Worm (Caenorhabditis elegans): ENCODE data around the gene gur-4.

Gene gur-4

ce11 chrII:14154357-14154756, 49.8 kb downstream of the gur-4 start, which contains the start of gene Y48B6A.1 (continued):
- peak; percentile 30 for TF ChIP-seq chd-7 (tag; optimal IDR thresholded peaks at IDR 0.05)
- no peak for TF ChIP-seq sdz-38 (tag; optimal IDR thresholded peaks at IDR 0.05)
- peak; percentile 79 for TF ChIP-seq B0019.2 (GFP tag; conservative IDR thresholded peaks at IDR 0.05)
- peak; percentile 29 for TF ChIP-seq pha-4 (tag; optimal IDR thresholded peaks at IDR 0.05)
- peak; percentile 2 for TF ChIP-seq die-1 (tag; optimal IDR thresholded peaks at IDR 0.05)
- TF ChIP-seq ztf-25 (GFP tag; IDR thresholded peaks at IDR 0.05) = peak; percentile 90
- TF ChIP-seq attf-6 (GFP tag; IDR thresholded peaks at IDR 0.05) = 0 out of 2 replicates have a peak, but pooled peaks have one; percentile 32
- TF ChIP-seq egl-44 (GFP tag; IDR thresholded peaks at IDR 0.05) = 0 out of 2 replicates have a peak, but pooled peaks have one; percentile 46
- no peak for TF ChIP-seq nhr-120 (GFP tag; IDR thresholded peaks at IDR 0.05)
- no peak for TF ChIP-seq bed-1 (GFP tag; IDR thresholded peaks at IDR 0.05)
- no peak for TF ChIP-seq F39B2.1 (GFP tag; IDR thresholded peaks at IDR 0.05)
- TF ChIP-seq attf-3 (GFP tag; conservative IDR thresholded peaks at IDR 0.05) = peak; percentile 66
- peak; percentile 89 for TF ChIP-seq ceh-100 (GFP tag; IDR thresholded peaks at IDR 0.05)
- no peak for TF ChIP-seq Y53F4B.3 (GFP tag; IDR thresholded peaks at IDR 0.05)
- peak; percentile 53 for TF ChIP-seq sptf-2 (GFP tag; optimal IDR thresholded peaks at IDR 0.05)
- peak; percentile 89 for TF ChIP-seq athp-1 (tag; optimal IDR thresholded peaks at IDR 0.05)
- no peak for TF ChIP-seq unc-62 (GFP tag; optimal IDR thresholded peaks at IDR 0.05)
- TF ChIP-seq Y79H2A.3 (GFP tag; conservative IDR thresholded peaks at IDR 0.05) = 0 out of 2 replicates have a peak, but pooled peaks have one; percentile 55
- peak; percentile 91 for TF ChIP-seq pbrm-1 (GFP tag; IDR thresholded peaks at IDR 0.05)
- TF ChIP-seq ztf-22 (GFP tag; optimal IDR thresholded peaks at IDR 0.05) = no peak
- TF ChIP-seq zfh-2 (GFP tag; conservative IDR thresholded peaks at IDR 0.05) = peak; percentile 66
- TF ChIP-seq B0336.3 (GFP tag; IDR thresholded peaks at IDR 0.05) = peak; percentile 62; the same call in 1 of the 2 replicates
- no peak for TF ChIP-seq F57C9.4 (tag; optimal IDR thresholded peaks at IDR 0.05)
- TF ChIP-seq gei-17 (GFP tag; optimal IDR thresholded peaks at IDR 0.05) = peak; percentile 48
- TF ChIP-seq tbp1 (GFP tag; optimal IDR thresholded peaks at IDR 0.05) = peak; percentile 67
- no peak for TF ChIP-seq hmg-20 (GFP tag; IDR thresholded peaks at IDR 0.05)
- no peak for TF ChIP-seq F55B11.4 (tag; optimal IDR thresholded peaks at IDR 0.05; ENCODE audit: borderline replicate concordance, insufficient read depth)
- no peak for TF ChIP-seq ceh-58 (GFP tag; IDR thresholded peaks at IDR 0.05)
- no peak; the same call in 1 of the 2 replicates for TF ChIP-seq C06A6.2 (GFP tag; conservative IDR thresholded peaks at IDR 0.05)
- peak; percentile 49 for TF ChIP-seq snpc-4 (GFP tag; optimal IDR thresholded peaks at IDR 0.05)
- peak; percentile 73 to 90 (median 78) for TF ChIP-seq snpc-4 (tag; optimal IDR thresholded peaks at IDR 0.05)
- TF ChIP-seq F52B5.7 (tag; optimal IDR thresholded peaks at IDR 0.05) = peak; percentile 7
- peak; percentile 93 for TF ChIP-seq F23B12.7 (tag; optimal IDR thresholded peaks at IDR 0.05; ENCODE audit: insufficient read depth)
- no peak for TF ChIP-seq lin-26 (GFP tag; IDR thresholded peaks at IDR 0.05)
- no peak for TF ChIP-seq aptf-3 (GFP tag; IDR thresholded peaks at IDR 0.05)
- TF ChIP-seq lir-1 (GFP tag; conservative IDR thresholded peaks at IDR 0.05) = peak; percentile 81
- 0 out of 2 replicates have a peak, but pooled peaks have one; percentile 20 for TF ChIP-seq C17E4.6 (GFP tag; IDR thresholded peaks at IDR 0.05)
- TF ChIP-seq ceh-79 (tag; optimal IDR thresholded peaks at IDR 0.05) = no peak
- TF ChIP-seq xnd-1 (tag; optimal IDR thresholded peaks at IDR 0.05) = peak; percentile 35
- no peak for TF ChIP-seq B0035.1 (tag; optimal IDR thresholded peaks at IDR 0.05)
- TF ChIP-seq F37B4.10 (GFP tag; IDR thresholded peaks at IDR 0.05) = no peak
- no peak for TF ChIP-seq fkh-3 (tag; optimal IDR thresholded peaks at IDR 0.05)
- TF ChIP-seq lin-54 (GFP tag; optimal IDR thresholded peaks at IDR 0.05) = peak; percentile 87
- no peak for TF ChIP-seq dpff-1 (tag; optimal IDR thresholded peaks at IDR 0.05)
- no peak for TF ChIP-seq nhr-179 (tag; optimal IDR thresholded peaks at IDR 0.05)
- TF ChIP-seq nhr-80 (tag; optimal IDR thresholded peaks at IDR 0.05) = peak; percentile 84
- no peak for TF ChIP-seq nhr-27 (tag; optimal IDR thresholded peaks at IDR 0.05)
- peak; percentile 42 to 69 for TF ChIP-seq let-607 (tag; optimal IDR thresholded peaks at IDR 0.05)
- TF ChIP-seq hlh-12 (tag; optimal IDR thresholded peaks at IDR 0.05) = no peak

Measured in whole organism, young adult.